Worm (Caenorhabditis elegans) whole organism, L1 larva: ENCODE results near the gene C49C3.6.

ENCODE experiments used
- alr-1 ChIP-seq: fragments of 200-800 bp; sonication (Bioruptor generic); optimal IDR thresholded peaks from 2 replicates; lab custom pipeline; 2018; ENCODE audit warnings: borderline replicate concordance, mild to moderate bottlenecking, missing genetic modification characterization, missing compliant biosample characterization
- ama-1 ChIP-seq: fragments of 150-350 bp; optimal IDR thresholded peaks from 2 replicates; lab custom pipeline; 2014
- blmp-1 ChIP-seq: fragments of 150-350 bp; optimal IDR thresholded peaks from 2 replicates; lab custom pipeline; 2014; ENCODE audit warnings: missing biosample characterization, missing genetic modification characterization
- dpl-1 ChIP-seq, 3 experiments: fragments of 150-350 bp in 2 of 3; sonication (generic microtip) in 1 of 3; optimal IDR thresholded peaks; 2 replicates each; lab custom pipeline; 2014 to 2017; ENCODE audit warnings: missing biosample characterization in 3 of 3, missing genetic modification characterization in 3 of 3, missing genetic modification reagents in 3 of 3
- nhr-20 ChIP-seq: sonication (generic microtip); optimal IDR thresholded peaks from 2 replicates; lab custom pipeline; 2016; ENCODE audit warnings: mild to moderate bottlenecking, missing genetic modification characterization, missing compliant biosample characterization
- snpc-4 ChIP-seq: fragments of 150-350 bp; optimal IDR thresholded peaks from 2 replicates; lab custom pipeline; 2014; ENCODE audit warnings: missing biosample characterization, missing genetic modification characterization
- sox-4 ChIP-seq: sonication (generic microtip); optimal IDR thresholded peaks from 2 replicates; lab custom pipeline; 2016; ENCODE audit warnings: missing genetic modification characterization, missing compliant biosample characterization
- unc-130 ChIP-seq: fragments of 150-350 bp; optimal IDR thresholded peaks from 2 replicates; lab custom pipeline; 2017; ENCODE audit warnings: missing biosample characterization, missing genetic modification characterization, inconsistent platforms
- unc-86 ChIP-seq: sonication (generic microtip); optimal IDR thresholded peaks from 2 replicates; lab custom pipeline; 2016; ENCODE audit warnings: missing genetic modification characterization, missing compliant biosample characterization
- zip-4 ChIP-seq: fragments of 200-800 bp; sonication (Bioruptor generic); optimal IDR thresholded peaks from 2 replicates; lab custom pipeline; 2018; ENCODE audit warnings: mild to moderate bottlenecking, missing genetic modification characterization, moderate library complexity, missing compliant biosample characterization
- ztf-11 ChIP-seq, 2 experiments: sonication (generic microtip); optimal IDR thresholded peaks; 2 replicates each; lab custom pipeline; 2016 to 2017; ENCODE audit warnings: missing genetic modification characterization in 2 of 2, missing biosample characterization in 1 of 2, missing compliant biosample characterization in 1 of 2

DNA sequence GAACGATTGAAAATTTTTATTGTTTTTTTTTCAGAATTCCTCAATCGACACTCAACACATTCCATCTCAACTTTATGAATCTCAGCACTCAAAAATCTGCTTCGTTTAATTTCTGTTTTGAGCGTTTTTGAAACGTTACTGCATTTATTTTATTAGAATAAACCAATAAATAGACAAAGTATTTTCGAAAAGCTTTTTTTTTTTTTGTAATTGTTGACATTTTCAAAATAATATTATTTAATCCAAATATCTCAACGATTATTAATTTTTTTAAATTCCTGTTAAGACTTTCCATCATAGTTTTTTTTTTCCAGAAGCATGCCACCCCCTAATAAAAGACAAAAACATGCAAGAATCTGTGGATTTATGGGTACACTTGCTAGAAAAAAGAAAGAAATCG, 934 bp downstream of the C49C3.6 start, which contains the start of gene C49C3.7:
- no peak for TF ChIP-seq ztf-11 (tag; optimal IDR thresholded peaks at IDR 0.05; lab: Kevin White, UChicago)
- TF ChIP-seq unc-86 (tag; lab: Kevin White, UChicago), result no peak
- TF ChIP-seq nhr-20 (tag; lab: Kevin White, UChicago), result no peak
- no peak for TF ChIP-seq ama-1 (lab: Kevin White, UChicago)
- TF ChIP-seq dpl-1 (GFP tag; optimal IDR thresholded peaks at IDR 0.05; lab: Kevin White, UChicago), result no peak
- TF ChIP-seq alr-1, result no peak
- no peak for TF ChIP-seq blmp-1 (tag; lab: Kevin White, UChicago)
- no peak for TF ChIP-seq sox-4 (tag; lab: Kevin White, UChicago)
- TF ChIP-seq snpc-4, result no peak
- no peak for TF ChIP-seq unc-130 (tag; lab: Kevin White, UChicago)
- TF ChIP-seq zip-4 (GFP tag; lab: Kevin White, UChicago), result no peak
